Fruit fly (Drosophila melanogaster): ENCODE measurements around the gene CG14968.

CG14968 gene

DNA sequence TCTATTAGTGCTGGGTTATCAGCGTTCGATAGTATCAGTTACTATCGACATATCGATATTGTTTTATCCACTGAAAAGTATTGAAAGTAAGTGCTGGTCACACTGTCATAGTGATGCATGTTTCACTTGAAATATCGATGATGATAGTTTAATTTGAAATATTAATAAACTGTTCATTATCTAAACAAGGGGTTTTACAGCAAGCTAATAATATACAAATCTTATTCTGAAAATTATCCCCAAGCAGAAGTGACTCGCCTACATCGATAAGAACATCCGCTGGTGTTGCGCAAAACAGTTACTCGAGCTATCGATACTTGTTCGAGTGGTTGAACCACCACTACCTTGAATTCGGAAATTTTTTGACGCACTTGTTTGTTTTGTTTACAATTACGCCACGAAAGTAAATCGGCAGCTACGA, 16.3 kb upstream of the CG14968 start, which contains the start of the genes PIG-C, CG12016 and Dpm2 (continued):
- TF ChIP-seq CG15479 (GFP tag; optimal IDR thresholded peaks at IDR 0.05) (peak; percentile 92), CG32772 (GFP tag; IDR thresholded peaks at IDR 0.05) (peak; percentile 57; the same call in 1 of the 2 replicates), Pdp1 (GFP tag; optimal IDR thresholded peaks at IDR 0.05) (peak; percentile 68 to 89), Scr (GFP tag; IDR thresholded peaks at IDR 0.05; ENCODE audit: partially characterized antibody) (peak; percentile 98), Six4 (GFP tag; optimal IDR thresholded peaks at IDR 0.05) (peak; percentile 38), peb (GFP tag; IDR thresholded peaks at IDR 0.05) (no peak), CG31441 (GFP tag; IDR thresholded peaks at IDR 0.05) (peak; percentile 69; the same call in 1 of the 2 replicates), CG18599 (GFP tag; optimal IDR thresholded peaks at IDR 0.05) (peak; percentile 64), CG9609 (GFP tag; optimal IDR thresholded peaks at IDR 0.05) (peak; percentile 67), CG6254 (GFP tag; optimal IDR thresholded peaks at IDR 0.05) (no peak), CG3407 (GFP tag; optimal IDR thresholded peaks at IDR 0.05) (peak; percentile 16), kay (GFP tag; optimal IDR thresholded peaks at IDR 0.05) (peak; percentile 62), zfh2 (GFP tag; optimal IDR thresholded peaks at IDR 0.05) (peak; percentile 83), Trl (optimal IDR thresholded peaks at IDR 0.05) (no peak), Trl (GFP tag; optimal IDR thresholded peaks at IDR 0.05) (peak; percentile 78), CG18476 (GFP tag; optimal IDR thresholded peaks at IDR 0.05) (peak; percentile 58), kni (GFP tag; optimal IDR thresholded peaks at IDR 0.05) (no peak), CG7786 (GFP tag; optimal IDR thresholded peaks at IDR 0.05) (peak; percentile 71), vfl (GFP tag; optimal IDR thresholded peaks at IDR 0.05) (peak; percentile 55), CG4854 (GFP tag; optimal IDR thresholded peaks at IDR 0.05) (peak; percentile 52), Ravus (GFP tag; IDR thresholded peaks at IDR 0.05) (no peak), CG8359 (GFP tag; optimal IDR thresholded peaks at IDR 0.05; ENCODE audit: borderline replicate concordance) (no peak), CG16815 (GFP tag; optimal IDR thresholded peaks at IDR 0.05) (peak; percentile 31), ATbp (GFP tag; optimal IDR thresholded peaks at IDR 0.05) (no peak), MBD-R2 (GFP tag; IDR thresholded peaks at IDR 0.05) (peak; percentile 89), CG17385 (GFP tag; optimal IDR thresholded peaks at IDR 0.05) (no peak), CG14965 (GFP tag; optimal IDR thresholded peaks at IDR 0.05; ENCODE audit: borderline replicate concordance) (no peak), Xbp1 (GFP tag; optimal IDR thresholded peaks at IDR 0.05) (peak; percentile 76), sqz (GFP tag; optimal IDR thresholded peaks at IDR 0.05) (no peak), grn (GFP tag; optimal IDR thresholded peaks at IDR 0.05) (no peak), CG13424 (tag; optimal IDR thresholded peaks at IDR 0.05) (peak; percentile 74), cad (GFP tag; optimal IDR thresholded peaks at IDR 0.05) (no peak), CG2116 (GFP tag; optimal IDR thresholded peaks at IDR 0.05) (peak; percentile 82), Opbp (GFP tag; IDR thresholded peaks at IDR 0.05; ENCODE audit: partially characterized antibody) (peak; percentile 96), CG11695 (GFP tag; IDR thresholded peaks at IDR 0.05) (no peak), CG14710 (tag; optimal IDR thresholded peaks at IDR 0.05) (peak; percentile 88), shn (GFP tag; optimal IDR thresholded peaks at IDR 0.05) (peak; percentile 81), ci (GFP tag; IDR thresholded peaks at IDR 0.05) (no peak), HLH3B (GFP tag; IDR thresholded peaks at IDR 0.05) (peak; percentile 58; the same call in 1 of the 2 replicates), nerfin-1 (tag; optimal IDR thresholded peaks at IDR 0.05) (peak; percentile 65), Dip2 (GFP tag; IDR thresholded peaks at IDR 0.05) (no peak), fd96Cb (tag; optimal IDR thresholded peaks at IDR 0.05) (peak; percentile 45), CG6683 (GFP tag; optimal IDR thresholded peaks at IDR 0.05) (no peak), CG1233 (GFP tag; optimal IDR thresholded peaks at IDR 0.05) (peak; percentile 26), Rfx (GFP tag; IDR thresholded peaks at IDR 0.05) (peak; percentile 81), Hey (tag; optimal IDR thresholded peaks at IDR 0.05) (no peak), fd3F (GFP tag; optimal IDR thresholded peaks at IDR 0.05) (peak; percentile 12), cas (GFP tag; IDR thresholded peaks at IDR 0.05) (peak; percentile 53; the same call in 1 of the 2 replicates), CG14441 (GFP tag; IDR thresholded peaks at IDR 0.05) (peak; percentile 50; the same call in 1 of the 2 replicates), CG10431 (GFP tag; optimal IDR thresholded peaks at IDR 0.05) (no peak), sens (GFP tag) (peak; percentile 92)

All from whole organism, embryonic.